Worm (Caenorhabditis elegans): ENCODE measurements around the gene spt-4.

spt-4 gene

DNA sequence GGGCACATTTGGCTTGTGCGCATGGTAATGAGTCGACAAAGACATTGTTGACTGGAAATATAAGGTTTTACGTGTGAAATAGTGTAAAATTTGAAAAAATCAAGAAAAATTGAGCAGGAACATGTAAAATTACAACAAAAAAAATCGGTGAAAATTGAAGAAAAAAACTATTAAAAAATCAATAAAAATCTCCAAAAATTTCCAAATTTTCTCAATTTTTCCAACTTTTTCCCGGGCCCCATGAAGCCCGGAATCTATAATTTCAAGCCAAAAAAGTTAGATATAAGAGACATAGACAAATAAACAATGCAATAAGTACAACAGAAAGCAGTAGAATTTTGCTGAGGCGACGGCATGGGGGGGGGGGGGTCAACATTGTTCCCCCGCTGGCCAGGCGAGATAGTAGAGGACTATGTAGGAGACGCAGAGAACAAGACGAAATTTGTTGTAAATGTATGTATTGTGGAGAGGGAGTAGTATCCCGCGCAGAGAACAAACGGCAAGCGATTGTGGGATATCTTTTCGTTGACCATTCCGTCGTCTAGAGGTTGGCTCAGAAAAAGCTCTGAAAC lies 25.3 kb upstream of the spt-4 start, which contains the start of gene pat-4:
Gene pat-4 (minus strand): TSS at position 51 of the 572 bp plus-strand sequence.
- no peak for TF ChIP-seq ztf-1 (GFP tag; conservative IDR thresholded peaks at IDR 0.05)
- TF ChIP-seq dmd-4 (tag; optimal IDR thresholded peaks at IDR 0.05), result no peak
- TF ChIP-seq unc-39 (tag; optimal IDR thresholded peaks at IDR 0.05), result no peak
- TF ChIP-seq nhr-25 (tag; optimal IDR thresholded peaks at IDR 0.05), result peak; percentile 25
- no peak for TF ChIP-seq ZK546.5 (tag; optimal IDR thresholded peaks at IDR 0.05)
- no peak for TF ChIP-seq lin-39 (tag; optimal IDR thresholded peaks at IDR 0.05)
- TF ChIP-seq zag-1 (tag; optimal IDR thresholded peaks at IDR 0.05), result no peak
- TF ChIP-seq nhr-11 (tag; optimal IDR thresholded peaks at IDR 0.05), result no peak
- TF ChIP-seq nhr-21 (tag; optimal IDR thresholded peaks at IDR 0.05), result no peak
- no peak for TF ChIP-seq crh-2 (tag; optimal IDR thresholded peaks at IDR 0.05)
- TF ChIP-seq sma-3 (GFP tag; optimal IDR thresholded peaks at IDR 0.05), result peak; percentile 29
- TF ChIP-seq ceh-16 (tag; optimal IDR thresholded peaks at IDR 0.05), result peak; percentile 38
- TF ChIP-seq nhr-237 (tag; optimal IDR thresholded peaks at IDR 0.05), result no peak
- TF ChIP-seq sma-9 (GFP tag; optimal IDR thresholded peaks at IDR 0.05), result peak; percentile 36
- TF ChIP-seq sma-9 (tag; optimal IDR thresholded peaks at IDR 0.05), result no peak
- TF ChIP-seq snpc-4 (tag; optimal IDR thresholded peaks at IDR 0.05), result no peak
- peak; percentile 72 for TF ChIP-seq F13H6.1 (tag; optimal IDR thresholded peaks at IDR 0.05)
- TF ChIP-seq C34F6.9 (tag; optimal IDR thresholded peaks at IDR 0.05), result peak; percentile 20
- peak; percentile 17 for TF ChIP-seq unc-55 (GFP tag; optimal IDR thresholded peaks at IDR 0.05)

DNA sequence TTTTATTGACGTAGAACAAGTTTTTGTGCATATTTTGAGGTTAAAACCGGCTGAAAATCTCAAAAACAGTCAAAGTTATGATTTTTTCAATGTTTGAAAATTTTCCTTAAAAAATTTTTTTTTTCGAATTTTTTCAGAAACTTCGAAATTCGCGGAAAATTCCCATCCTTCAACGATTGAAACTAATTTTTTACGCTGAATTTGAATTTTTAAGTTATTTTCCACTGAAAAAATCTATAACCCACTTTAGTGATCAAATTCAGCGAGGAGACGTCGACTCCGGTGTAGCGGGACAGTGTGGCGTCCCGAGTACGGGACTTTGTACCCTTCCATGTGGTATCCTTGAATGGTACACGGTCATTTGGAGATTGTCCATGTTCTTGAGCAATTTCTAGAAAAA lies 22.7 kb upstream of the spt-4 start:
- TF ChIP-seq crh-2 (tag; optimal IDR thresholded peaks at IDR 0.05) (no peak), nhr-10 (tag; optimal IDR thresholded peaks at IDR 0.05) (no peak)

DNA sequence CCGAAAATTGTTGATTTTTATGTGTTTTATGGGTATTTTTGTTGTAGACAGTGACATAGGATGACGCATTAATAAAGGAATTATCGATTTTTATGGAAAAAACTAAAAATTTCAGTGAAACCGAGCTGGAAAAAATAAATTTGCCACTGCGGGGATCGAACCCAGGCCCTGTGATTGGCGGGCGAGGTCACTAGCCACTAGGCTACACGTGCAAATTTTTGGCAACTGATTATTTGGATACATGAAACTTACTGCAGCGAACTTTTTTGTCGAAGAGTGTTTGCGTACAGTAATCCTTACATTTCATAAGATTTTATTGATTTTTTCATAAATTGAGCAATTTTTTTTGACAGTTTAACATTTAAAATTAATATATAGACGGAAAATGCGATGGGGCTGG lies 19.6 kb upstream of the spt-4 start:
- TF ChIP-seq sma-3 (GFP tag; optimal IDR thresholded peaks at IDR 0.05) (peak; percentile 51), zag-1 (tag; optimal IDR thresholded peaks at IDR 0.05) (no peak), nhr-21 (tag; optimal IDR thresholded peaks at IDR 0.05) (peak; percentile 44), lsy-2 (tag; optimal IDR thresholded peaks at IDR 0.05) (peak; percentile 17 to 62), fos-1 (tag; optimal IDR thresholded peaks at IDR 0.05) (peak; percentile 49), crh-2 (tag; optimal IDR thresholded peaks at IDR 0.05) (peak; percentile 48), ztf-4 (tag; optimal IDR thresholded peaks at IDR 0.05) (peak; percentile 47), sma-9 (GFP tag; optimal IDR thresholded peaks at IDR 0.05) (peak; percentile 5), sma-9 (tag; optimal IDR thresholded peaks at IDR 0.05) (no peak), unc-55 (GFP tag; optimal IDR thresholded peaks at IDR 0.05) (peak; percentile 52), unc-62 (GFP tag; optimal IDR thresholded peaks at IDR 0.05) (no peak), aly-2 (tag; optimal IDR thresholded peaks at IDR 0.05) (no peak), mdl-1 (tag; optimal IDR thresholded peaks at IDR 0.05) (no peak), C34F6.9 (tag; optimal IDR thresholded peaks at IDR 0.05) (peak; percentile 26), nhr-237 (tag; optimal IDR thresholded peaks at IDR 0.05) (no peak), sem-4 (tag; optimal IDR thresholded peaks at IDR 0.05) (no peak), gmeb-1 (tag; optimal IDR thresholded peaks at IDR 0.05) (peak; percentile 45), R02D3.7 (tag; optimal IDR thresholded peaks at IDR 0.05) (peak; percentile 10), egl-27 (tag; optimal IDR thresholded peaks at IDR 0.05) (peak; percentile 34), lin-39 (tag; optimal IDR thresholded peaks at IDR 0.05) (no peak), alr-1 (tag; optimal IDR thresholded peaks at IDR 0.05) (no peak), mbf-1 (tag; optimal IDR thresholded peaks at IDR 0.05) (no peak), nhr-129 (tag; optimal IDR thresholded peaks at IDR 0.05) (peak; percentile 48), nhr-77 (tag; optimal IDR thresholded peaks at IDR 0.05) (peak; percentile 50), ama-1 (optimal IDR thresholded peaks at IDR 0.05) (peak; percentile 54)

DNA sequence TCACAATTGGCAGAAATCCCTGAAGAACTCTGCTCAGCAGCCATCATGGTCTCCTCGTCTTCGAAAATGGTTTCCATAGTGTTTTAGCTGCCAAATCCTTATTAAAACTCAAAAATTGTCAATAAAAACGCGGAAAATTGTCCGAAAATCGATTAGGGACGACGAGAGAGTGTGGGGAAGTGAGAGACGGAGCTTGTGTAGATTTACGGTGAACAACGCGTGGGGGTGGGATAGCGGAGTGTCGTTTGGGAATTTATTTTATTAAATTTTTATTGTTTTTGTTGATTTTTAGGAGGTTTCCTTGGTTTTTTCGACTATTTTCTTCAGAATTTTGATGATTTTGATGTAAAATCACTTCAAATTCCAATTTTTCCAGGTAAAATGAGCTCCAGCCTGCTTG lies 17.6 kb upstream of the spt-4 start, which contains the start of the genes F54C4.4 and mrpl-40:
Gene F54C4.4 (minus strand): TSS at position 199 of the 400 bp plus-strand sequence.
Gene mrpl-40 (plus strand): TSS at position 377 of the 400 bp plus-strand sequence.
- TF ChIP-seq lin-11 (tag; optimal IDR thresholded peaks at IDR 0.05), result peak; percentile 20
- no peak for TF ChIP-seq skn-1 (tag; optimal IDR thresholded peaks at IDR 0.05)
- peak; percentile 73 for TF ChIP-seq gmeb-1 (tag; optimal IDR thresholded peaks at IDR 0.05)
- peak; percentile 75 for TF ChIP-seq sma-3 (GFP tag; optimal IDR thresholded peaks at IDR 0.05)
- TF ChIP-seq nhr-11 (tag; optimal IDR thresholded peaks at IDR 0.05), result no peak
- TF ChIP-seq mab-5 (tag; optimal IDR thresholded peaks at IDR 0.05), result peak; percentile 33
- no peak for TF ChIP-seq nhr-77 (tag; optimal IDR thresholded peaks at IDR 0.05)
- TF ChIP-seq Y55F3AM.14 (GFP tag; optimal IDR thresholded peaks at IDR 0.05), result no peak
- TF ChIP-seq ama-1 (optimal IDR thresholded peaks at IDR 0.05), result no peak
- TF ChIP-seq sem-4 (tag; optimal IDR thresholded peaks at IDR 0.05), result no peak
- peak; percentile 64 for TF ChIP-seq crh-2 (tag; optimal IDR thresholded peaks at IDR 0.05)
- no peak for TF ChIP-seq nhr-12 (tag; optimal IDR thresholded peaks at IDR 0.05)
- peak; percentile 94 for TF ChIP-seq R02D3.7 (tag; optimal IDR thresholded peaks at IDR 0.05)
- TF ChIP-seq unc-39 (tag; optimal IDR thresholded peaks at IDR 0.05), result no peak
- TF ChIP-seq nhr-237 (tag; optimal IDR thresholded peaks at IDR 0.05), result no peak
- no peak for TF ChIP-seq ztf-1 (GFP tag; conservative IDR thresholded peaks at IDR 0.05)
- TF ChIP-seq zag-1 (tag; optimal IDR thresholded peaks at IDR 0.05), result no peak
- TF ChIP-seq F13H6.1 (tag; optimal IDR thresholded peaks at IDR 0.05), result peak; percentile 56
- no peak for TF ChIP-seq ceh-82 (tag; optimal IDR thresholded peaks at IDR 0.05)
- no peak for TF ChIP-seq nhr-23 (tag; optimal IDR thresholded peaks at IDR 0.05)
- peak; percentile 21 for TF ChIP-seq snpc-4 (tag; optimal IDR thresholded peaks at IDR 0.05)
- peak; percentile 16 for TF ChIP-seq sma-9 (GFP tag; optimal IDR thresholded peaks at IDR 0.05)
- TF ChIP-seq sma-9 (tag; optimal IDR thresholded peaks at IDR 0.05), result no peak
- TF ChIP-seq blmp-1 (tag; optimal IDR thresholded peaks at IDR 0.05; ENCODE audit: insufficient read depth), result peak; percentile 8
- TF ChIP-seq aly-2 (tag; optimal IDR thresholded peaks at IDR 0.05), result no peak
- peak; percentile 53 for TF ChIP-seq egl-27 (tag; optimal IDR thresholded peaks at IDR 0.05)
- peak; percentile 37 for TF ChIP-seq nhr-25 (tag; optimal IDR thresholded peaks at IDR 0.05)
- TF ChIP-seq fos-1 (tag; optimal IDR thresholded peaks at IDR 0.05), result peak; percentile 33
- no peak for TF ChIP-seq alr-1 (tag; optimal IDR thresholded peaks at IDR 0.05)
- TF ChIP-seq nhr-10 (tag; optimal IDR thresholded peaks at IDR 0.05), result no peak
- TF ChIP-seq ztf-11 (tag; optimal IDR thresholded peaks at IDR 0.05), result no peak
- TF ChIP-seq unc-62 (GFP tag; optimal IDR thresholded peaks at IDR 0.05), result no peak
